Worm (Caenorhabditis elegans) whole organism, L4 larva: ENCODE measurements around the gene srw-85.

ENCODE experiments used
- D1046.2 ChIP-seq: fragments of 200-800 bp; sonication (Bioruptor generic); IDR thresholded peaks from 2 replicates; pipeline ENCODE4 v1.3.6; 2022; ENCODE audit warnings: missing genetic modification characterization, missing compliant biosample characterization
- F26F4.8 ChIP-seq: fragments of 200-800 bp; sonication (Bioruptor generic); conservative IDR thresholded peaks from 2 replicates; pipeline ENCODE4 v1.3.6; 2022; ENCODE audit warnings: missing genetic modification characterization, missing compliant biosample characterization
- F44E2.7 ChIP-seq: fragments of 200-800 bp; sonication (Bioruptor generic); IDR thresholded peaks from 2 replicates; pipeline ENCODE4 v2.1.2; 2022; ENCODE audit warnings: missing genetic modification characterization, missing compliant biosample characterization
- F49E8.2 ChIP-seq: sonication (generic microtip); optimal IDR thresholded peaks from 2 replicates; lab custom pipeline; 2016; ENCODE audit warnings: missing compliant biosample characterization, mild to moderate bottlenecking, missing genetic modification characterization, borderline replicate concordance
- T20F7.1 ChIP-seq: fragments of 200-800 bp; sonication (Bioruptor generic); optimal IDR thresholded peaks from 2 replicates; lab custom pipeline; 2018; ENCODE audit warnings: mild to moderate bottlenecking, missing genetic modification characterization, missing compliant biosample characterization
- T26A8.4 ChIP-seq: fragments of 200-800 bp; sonication (Bioruptor generic); IDR thresholded peaks from 2 replicates; pipeline ENCODE4 v1.3.6; 2022; ENCODE audit warnings: missing genetic modification characterization, missing compliant biosample characterization
- ZK337.2 ChIP-seq: fragments of 200-800 bp; sonication (Bioruptor generic); IDR thresholded peaks from 2 replicates; pipeline ENCODE4 v1.3.6; 2022; ENCODE audit warnings: missing genetic modification reagents, missing genetic modification characterization, missing compliant biosample characterization
- aha-1 ChIP-seq: fragments of 150-350 bp; peaks from one replicate; lab custom pipeline; 2014; ENCODE audit warnings: missing biosample characterization, missing genetic modification characterization
- aly-2 ChIP-seq: sonication (generic microtip); optimal IDR thresholded peaks from 2 replicates; lab custom pipeline; 2018; ENCODE audit warnings: missing biosample characterization, missing genetic modification characterization
- arid-1 ChIP-seq: fragments of 200-800 bp; sonication (Bioruptor generic); conservative IDR thresholded peaks from 2 replicates; pipeline ENCODE4 v1.3.6; 2022; ENCODE audit warnings: missing genetic modification reagents, missing genetic modification characterization, missing compliant biosample characterization
- ceh-28 ChIP-seq: fragments of 150-350 bp; optimal IDR thresholded peaks from 2 replicates; lab custom pipeline; 2014; ENCODE audit warnings: missing biosample characterization, missing genetic modification reagents, missing genetic modification characterization
- ceh-82 ChIP-seq: sonication (generic microtip); optimal IDR thresholded peaks from 2 replicates; lab custom pipeline; 2017; ENCODE audit warnings: missing biosample characterization, missing genetic modification characterization
- daf-8 ChIP-seq: fragments of 200-800 bp; sonication (Bioruptor generic); IDR thresholded peaks from 2 replicates; pipeline ENCODE4 v1.3.6; 2022; ENCODE audit warnings: missing genetic modification characterization, missing compliant biosample characterization
- duxl-1 ChIP-seq: sonication (generic microtip); optimal IDR thresholded peaks from 2 replicates; lab custom pipeline; 2016; ENCODE audit warnings: mild to moderate bottlenecking, missing genetic modification characterization, moderate library complexity, missing compliant biosample characterization; ENCODE audit not compliant: poor library complexity
- hlh-11 ChIP-seq: fragments of 200-800 bp; sonication (Bioruptor generic); optimal IDR thresholded peaks from 2 replicates; lab custom pipeline; 2018; ENCODE audit warnings: mild to moderate bottlenecking, missing genetic modification characterization, missing compliant biosample characterization
- hlh-30 ChIP-seq: sonication (generic microtip); optimal IDR thresholded peaks from 2 replicates; lab custom pipeline; 2017; ENCODE audit warnings: antibody characterized with exemption, mild to moderate bottlenecking, missing genetic modification characterization, missing compliant biosample characterization; ENCODE audit not compliant: insufficient read depth
- lin-15B ChIP-seq: fragments of 150-350 bp; sonication (generic microtip); optimal IDR thresholded peaks from 3 replicates; lab custom pipeline; 2014; ENCODE audit warnings: missing biosample characterization, missing genetic modification characterization
- madf-5 ChIP-seq, 2 experiments: fragments of 200-800 bp; sonication (Bioruptor generic); IDR thresholded peaks; 2 replicates each; pipeline ENCODE4 v1.3.6; 2022; ENCODE audit warnings: missing compliant biosample characterization in 2 of 2, missing genetic modification characterization in 2 of 2
- mes-2 ChIP-seq: sonication (generic microtip); optimal IDR thresholded peaks from 2 replicates; lab custom pipeline; 2016; ENCODE audit warnings: missing genotype, mild to moderate bottlenecking, missing genetic modification characterization, missing compliant biosample characterization; ENCODE audit not compliant: poor library complexity, severe bottlenecking
- mxl-2 ChIP-seq: fragments of 200-800 bp; sonication (Bioruptor generic); conservative IDR thresholded peaks from 2 replicates; pipeline ENCODE4 v1.3.6; 2022; ENCODE audit warnings: missing genetic modification reagents, missing genetic modification characterization, missing compliant biosample characterization
- mxl-3 ChIP-seq: fragments of 200-800 bp; sonication (Bioruptor generic); optimal IDR thresholded peaks from 2 replicates; lab custom pipeline; 2018; ENCODE audit warnings: mild to moderate bottlenecking, missing genetic modification characterization, missing compliant biosample characterization
- nhr-10 ChIP-seq: fragments of 150-350 bp; optimal IDR thresholded peaks from 2 replicates; lab custom pipeline; 2014; ENCODE audit warnings: missing biosample characterization, missing genetic modification characterization
- nhr-102 ChIP-seq: sonication (generic microtip); optimal IDR thresholded peaks from 2 replicates; lab custom pipeline; 2016; ENCODE audit warnings: mild to moderate bottlenecking, missing genetic modification characterization, moderate library complexity, missing compliant biosample characterization
- nhr-111 ChIP-seq: fragments of 200-800 bp; sonication (Bioruptor generic); optimal IDR thresholded peaks from 2 replicates; lab custom pipeline; 2018; ENCODE audit warnings: mild to moderate bottlenecking, missing genetic modification characterization, missing compliant biosample characterization
- nhr-28 ChIP-seq: fragments of 150-350 bp; optimal IDR thresholded peaks from 2 replicates; lab custom pipeline; 2014; ENCODE audit warnings: missing biosample characterization, missing genetic modification characterization
- nhr-48 ChIP-seq: sonication (generic microtip); optimal IDR thresholded peaks from 2 replicates; lab custom pipeline; 2016; ENCODE audit warnings: mild to moderate bottlenecking, missing genetic modification characterization, missing compliant biosample characterization
- nhr-6 ChIP-seq: fragments of 150-350 bp; optimal IDR thresholded peaks from 2 replicates; lab custom pipeline; 2014; ENCODE audit warnings: missing biosample characterization, missing genetic modification characterization
- php-3 ChIP-seq: fragments of 200-800 bp; sonication (Bioruptor generic); IDR thresholded peaks from 2 replicates; pipeline ENCODE4 v1.3.6; 2022; ENCODE audit warnings: missing genetic modification reagents, missing genetic modification characterization, missing compliant biosample characterization
- rbr-2 ChIP-seq: sonication (generic microtip); optimal IDR thresholded peaks from 2 replicates; lab custom pipeline; 2016; ENCODE audit warnings: missing genotype, missing genetic modification characterization, missing compliant biosample characterization
- saeg-2 ChIP-seq: fragments of 200-800 bp; sonication (Bioruptor generic); IDR thresholded peaks from 2 replicates; pipeline ENCODE4 v1.3.6; 2022; ENCODE audit warnings: missing genetic modification reagents, missing genetic modification characterization, missing compliant biosample characterization
- tra-1 ChIP-seq: fragments of 200-800 bp; sonication (Bioruptor generic); IDR thresholded peaks from 2 replicates; pipeline ENCODE4 v1.3.6; 2022; ENCODE audit warnings: missing genetic modification reagents, missing genetic modification characterization, missing compliant biosample characterization
- unc-62 ChIP-seq, 3 experiments: fragments of 150-350 bp in 1 of 3; sonication (generic microtip); optimal IDR thresholded peaks in 2 of 3; peaks in 1 of 3; 1 replicate in 1 of 3; 2 replicates in 2 of 3; lab custom pipeline; 2014 to 2017; ENCODE audit warnings: missing biosample characterization in 3 of 3, missing genetic modification characterization in 3 of 3, missing genetic modification reagents in 3 of 3, missing genotype in 1 of 3
- vab-7 ChIP-seq: fragments of 200-800 bp; sonication (Bioruptor generic); IDR thresholded peaks from 2 replicates; pipeline ENCODE4 v1.3.6; 2022; ENCODE audit warnings: missing genetic modification reagents, missing genetic modification characterization, missing compliant biosample characterization
- zip-2 ChIP-seq: fragments of 150-350 bp; optimal IDR thresholded peaks from 2 replicates; lab custom pipeline; 2014; ENCODE audit warnings: missing biosample characterization, missing genetic modification characterization

Gene srw-85

DNA sequence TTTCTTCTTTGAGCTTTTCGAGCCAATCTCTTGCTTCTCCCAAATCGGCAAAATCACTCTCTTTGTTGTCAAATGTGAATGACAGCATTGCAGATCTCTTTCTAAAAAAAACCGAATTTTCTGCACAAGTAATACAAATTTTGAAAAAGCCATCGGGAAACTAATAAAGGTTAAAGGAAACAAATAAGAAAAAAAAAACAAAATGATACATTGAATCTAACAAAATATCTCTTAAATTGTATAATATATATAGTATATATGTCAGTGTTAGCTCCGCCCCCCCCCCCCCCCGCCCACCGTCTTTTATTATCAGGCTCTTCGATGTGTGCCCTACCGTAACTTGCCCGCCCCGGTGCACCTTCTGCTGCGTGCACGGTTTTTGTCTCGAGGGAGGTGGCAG is 2.0 kb upstream of the srw-85 start, which contains the start of gene C25F9.11:
Gene C25F9.11 (minus strand): TSS at position 101 of the 400 bp plus-strand sequence.
- no peak for TF ChIP-seq nhr-6 (tag; lab: Kevin White, UChicago)
- TF ChIP-seq madf-5 (GFP tag; IDR thresholded peaks at IDR 0.05; lab: Robert Waterston, UW) = no peak
- no peak for TF ChIP-seq arid-1 (GFP tag; lab: Robert Waterston, UW)
- TF ChIP-seq F49E8.2 (tag; lab: Kevin White, UChicago) = no peak
- no peak for TF ChIP-seq T20F7.1 (GFP tag; lab: Kevin White, UChicago)
- TF ChIP-seq unc-62 (GFP tag; optimal IDR thresholded peaks at IDR 0.05 in 1 of 2; lab: Kevin White, UChicago) = no peak
- TF ChIP-seq unc-62 (tag; optimal IDR thresholded peaks at IDR 0.05; lab: Kevin White, UChicago) = no peak
- no peak for TF ChIP-seq daf-8 (GFP tag; lab: Robert Waterston, UW)
- TF ChIP-seq mes-2 (tag; lab: Kevin White, UChicago) = no peak
- no peak for TF ChIP-seq D1046.2 (GFP tag; lab: Robert Waterston, UW)
- TF ChIP-seq lin-15B (tag; lab: Kevin White, UChicago) = no peak
- TF ChIP-seq nhr-102 (tag; lab: Kevin White, UChicago) = no peak
- TF ChIP-seq rbr-2 (tag; lab: Kevin White, UChicago) = no peak
- TF ChIP-seq ceh-28 (tag; lab: Kevin White, UChicago) = no peak
- no peak for TF ChIP-seq nhr-28 (tag; lab: Kevin White, UChicago)
- no peak for TF ChIP-seq ceh-82 (tag; lab: Kevin White, UChicago)
- TF ChIP-seq aly-2 (tag; lab: Kevin White, UChicago) = no peak

- TF ChIP-seq php-3 (GFP tag; lab: Robert Waterston, UW) (peak; percentile 86), mxl-3 (no peak), aha-1 (tag; lab: Kevin White, UChicago) (peak; percentile 76), zip-2 (tag; lab: Kevin White, UChicago) (peak; percentile 46), nhr-28 (tag; lab: Kevin White, UChicago) (peak; percentile 27)
Observed at ce11 chrV:19432030-19432429, 1.1 kb upstream of the srw-85 start.

DNA sequence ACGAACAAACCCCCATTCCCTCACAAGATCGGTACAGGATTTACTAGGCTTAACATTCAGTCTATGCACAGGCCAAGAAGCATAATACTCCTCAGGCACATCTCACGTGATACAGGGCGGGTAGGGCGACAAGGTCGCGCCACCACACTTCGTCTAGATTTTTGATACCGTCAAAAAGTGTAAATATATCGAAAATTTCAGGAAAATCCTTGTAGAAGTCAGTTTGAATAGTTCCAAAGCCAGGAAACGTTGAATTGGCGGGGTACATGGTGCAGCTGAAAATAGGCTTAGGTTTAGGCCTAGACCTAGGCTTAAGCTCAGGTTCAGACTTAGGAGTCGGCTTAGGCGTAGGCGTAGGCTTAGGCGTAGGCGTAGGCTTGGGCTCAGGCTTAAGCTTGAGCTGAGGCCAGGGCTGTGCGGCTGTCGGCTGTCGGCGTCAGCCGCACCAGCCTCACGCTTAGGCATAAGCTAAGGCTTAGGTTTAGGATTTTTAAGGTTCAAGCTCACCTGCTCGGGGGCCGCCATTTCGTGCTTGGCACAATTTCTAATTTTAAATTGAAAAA is 504 bp downstream of the srw-85 start:
- TF ChIP-seq T26A8.4 (GFP tag; lab: Robert Waterston, UW) (no peak), nhr-10 (tag; lab: Kevin White, UChicago) (no peak), ZK337.2 (GFP tag; lab: Robert Waterston, UW) (no peak), vab-7 (GFP tag; lab: Robert Waterston, UW) (no peak), hlh-30 (tag; lab: Kevin White, UChicago) (peak; percentile 30), F44E2.7 (GFP tag; lab: Robert Waterston, UW) (no peak), duxl-1 (tag; lab: Kevin White, UChicago) (no peak), nhr-48 (tag; lab: Kevin White, UChicago) (no peak), saeg-2 (GFP tag; lab: Robert Waterston, UW) (0 out of 2 replicates have a peak, but pooled peaks have one; percentile 11), tra-1 (GFP tag; lab: Robert Waterston, UW) (0 out of 2 replicates have a peak, but pooled peaks have one; percentile 25), F26F4.8 (GFP tag; lab: Robert Waterston, UW) (0 out of 2 replicates have a peak, but pooled peaks have one; percentile 19), hlh-11 (tag; lab: Kevin White, UChicago) (peak; percentile 8), nhr-102 (tag; lab: Kevin White, UChicago) (no peak), nhr-111 (GFP tag; lab: Kevin White, UChicago) (peak; percentile 62), unc-62 (GFP tag; optimal IDR thresholded peaks at IDR 0.05 in 1 of 2; lab: Kevin White, UChicago) (no peak), unc-62 (tag; optimal IDR thresholded peaks at IDR 0.05; lab: Kevin White, UChicago) (no peak), mxl-2 (GFP tag; lab: Robert Waterston, UW) (peak; percentile 63; the same call in 1 of the 2 replicates)
